Worm (Caenorhabditis elegans): ENCODE results near the gene C45G9.4.

Gene C45G9.4

ce11 chrIII:5027219-5027618 is 35.3 kb upstream of the C45G9.4 start:
- peak; percentile 13 for TF ChIP-seq tbx-8 (GFP tag; optimal IDR thresholded peaks at IDR 0.05)
- no peak for TF ChIP-seq unc-39 (tag; optimal IDR thresholded peaks at IDR 0.05)
- no peak for TF ChIP-seq unc-62 (GFP tag; optimal IDR thresholded peaks at IDR 0.05)
- TF ChIP-seq ham-2 (GFP tag; optimal IDR thresholded peaks at IDR 0.05): no peak
- no peak for TF ChIP-seq nhr-12 (tag; optimal IDR thresholded peaks at IDR 0.05)
- peak; percentile 49 for TF ChIP-seq ceh-83 (GFP tag; optimal IDR thresholded peaks at IDR 0.05)
- no peak for TF ChIP-seq lin-32 (GFP tag; optimal IDR thresholded peaks at IDR 0.05)
- TF ChIP-seq snpc-4 (tag; optimal IDR thresholded peaks at IDR 0.05): no peak
- TF ChIP-seq sem-2 (GFP tag; optimal IDR thresholded peaks at IDR 0.05): no peak
- no peak for TF ChIP-seq ceh-39 (tag; optimal IDR thresholded peaks at IDR 0.05)
- TF ChIP-seq zip-8 (tag; optimal IDR thresholded peaks at IDR 0.05): no peak
- no peak for TF ChIP-seq ces-1 (GFP tag; optimal IDR thresholded peaks at IDR 0.05)
- TF ChIP-seq sptf-1 (tag; optimal IDR thresholded peaks at IDR 0.05): peak; percentile 51
- no peak for TF ChIP-seq hlh-1 (tag; optimal IDR thresholded peaks at IDR 0.05)
- no peak for TF ChIP-seq lin-13 (tag; optimal IDR thresholded peaks at IDR 0.05)
- TF ChIP-seq ztf-11 (tag; optimal IDR thresholded peaks at IDR 0.05): no peak
- no peak for TF ChIP-seq cnd-1 (tag; optimal IDR thresholded peaks at IDR 0.05)
- no peak for TF ChIP-seq nhr-76 (tag; optimal IDR thresholded peaks at IDR 0.05)
- no peak for TF ChIP-seq flh-1 (GFP tag; optimal IDR thresholded peaks at IDR 0.05)
- TF ChIP-seq nhr-237 (tag; optimal IDR thresholded peaks at IDR 0.05): no peak
- peak; percentile 37 for TF ChIP-seq M03D4.4 (tag; optimal IDR thresholded peaks at IDR 0.05)
- peak; percentile 8 for TF ChIP-seq mls-2 (tag; optimal IDR thresholded peaks at IDR 0.05)
- TF ChIP-seq bed-3 (GFP tag; optimal IDR thresholded peaks at IDR 0.05): no peak
- no peak for TF ChIP-seq nhr-2 (tag; optimal IDR thresholded peaks at IDR 0.05)

- TF ChIP-seq nhr-237 (tag; optimal IDR thresholded peaks at IDR 0.05): no peak
- TF ChIP-seq cnd-1 (tag; optimal IDR thresholded peaks at IDR 0.05): no peak
- no peak for TF ChIP-seq unc-39 (tag; optimal IDR thresholded peaks at IDR 0.05)
- TF ChIP-seq ztf-11 (tag; optimal IDR thresholded peaks at IDR 0.05): no peak
- no peak for TF ChIP-seq sem-2 (GFP tag; optimal IDR thresholded peaks at IDR 0.05)
- TF ChIP-seq pha-4 (tag; optimal IDR thresholded peaks at IDR 0.05): no peak
- no peak for TF ChIP-seq ceh-43 (GFP tag; optimal IDR thresholded peaks at IDR 0.05)
- no peak for TF ChIP-seq hlh-1 (tag; optimal IDR thresholded peaks at IDR 0.05)
- TF ChIP-seq lsy-2 (tag; optimal IDR thresholded peaks at IDR 0.05): no peak
- TF ChIP-seq ceh-39 (tag; optimal IDR thresholded peaks at IDR 0.05): no peak
- no peak for TF ChIP-seq flh-1 (GFP tag; optimal IDR thresholded peaks at IDR 0.05)
- TF ChIP-seq unc-62 (GFP tag; optimal IDR thresholded peaks at IDR 0.05): no peak
- no peak for TF ChIP-seq nhr-12 (tag; optimal IDR thresholded peaks at IDR 0.05)
- no peak for TF ChIP-seq drap-1 (GFP tag; optimal IDR thresholded peaks at IDR 0.05)
- TF ChIP-seq nhr-28 (tag; optimal IDR thresholded peaks at IDR 0.05): no peak
- TF ChIP-seq nhr-76 (tag; optimal IDR thresholded peaks at IDR 0.05): no peak
- no peak for TF ChIP-seq mep-1 (tag; optimal IDR thresholded peaks at IDR 0.05)
- no peak for TF ChIP-seq tbx-8 (GFP tag; optimal IDR thresholded peaks at IDR 0.05)
- TF ChIP-seq unc-120 (tag; optimal IDR thresholded peaks at IDR 0.05; ENCODE audit: poor library complexity, severe bottlenecking): no peak
- TF ChIP-seq nhr-2 (tag; optimal IDR thresholded peaks at IDR 0.05): no peak
These were observed 31.9 kb upstream of the C45G9.4 start, which contains the start of gene klp-6 for ce11 chrIII:5030629-5031028. Gene klp-6, plus strand, starts transcription at chrIII:5030929.

ce11 chrIII:5031375-5031836 is 31.1 kb upstream of the C45G9.4 start:
- TF ChIP-seq ceh-83 (GFP tag; optimal IDR thresholded peaks at IDR 0.05): peak; percentile 91
- TF ChIP-seq flh-1 (GFP tag; optimal IDR thresholded peaks at IDR 0.05): peak; percentile 72
- peak; percentile 84 for TF ChIP-seq unc-120 (tag; optimal IDR thresholded peaks at IDR 0.05; ENCODE audit: poor library complexity, severe bottlenecking)
- TF ChIP-seq elt-3 (tag; optimal IDR thresholded peaks at IDR 0.05): peak; percentile 28
- peak; percentile 77 for TF ChIP-seq lin-32 (GFP tag; optimal IDR thresholded peaks at IDR 0.05)
- TF ChIP-seq lsy-2 (tag; optimal IDR thresholded peaks at IDR 0.05): peak; percentile 63
- peak; percentile 70 for TF ChIP-seq mep-1 (tag; optimal IDR thresholded peaks at IDR 0.05)
- TF ChIP-seq cnd-1 (tag; optimal IDR thresholded peaks at IDR 0.05): peak; percentile 89
- peak; percentile 39 for TF ChIP-seq pha-4 (tag; optimal IDR thresholded peaks at IDR 0.05)
- peak; percentile 70 for TF ChIP-seq ztf-11 (tag; optimal IDR thresholded peaks at IDR 0.05)
- peak; percentile 78 for TF ChIP-seq nhr-2 (tag; optimal IDR thresholded peaks at IDR 0.05)
- TF ChIP-seq ham-2 (GFP tag; optimal IDR thresholded peaks at IDR 0.05): peak; percentile 93
- peak; percentile 66 for TF ChIP-seq tbx-8 (GFP tag; optimal IDR thresholded peaks at IDR 0.05)
- TF ChIP-seq nhr-237 (tag; optimal IDR thresholded peaks at IDR 0.05): peak; percentile 64
- TF ChIP-seq sptf-1 (tag; optimal IDR thresholded peaks at IDR 0.05): peak; percentile 94
- TF ChIP-seq M03D4.4 (tag; optimal IDR thresholded peaks at IDR 0.05): peak; percentile 91
- peak; percentile 91 for TF ChIP-seq drap-1 (GFP tag; optimal IDR thresholded peaks at IDR 0.05)
- peak; percentile 82 for TF ChIP-seq sem-2 (GFP tag; optimal IDR thresholded peaks at IDR 0.05)
- TF ChIP-seq nhr-12 (tag; optimal IDR thresholded peaks at IDR 0.05): peak; percentile 18
- peak; percentile 81 for TF ChIP-seq bed-3 (GFP tag; optimal IDR thresholded peaks at IDR 0.05)
- TF ChIP-seq unc-39 (tag; optimal IDR thresholded peaks at IDR 0.05): peak; percentile 1
- TF ChIP-seq ceh-43 (GFP tag; optimal IDR thresholded peaks at IDR 0.05): peak; percentile 90
- TF ChIP-seq unc-62 (GFP tag; optimal IDR thresholded peaks at IDR 0.05): peak; percentile 44
- peak; percentile 96 for TF ChIP-seq mls-2 (tag; optimal IDR thresholded peaks at IDR 0.05)

Data from whole organism, mixed stage, embryonic.